Worm (Caenorhabditis elegans): ENCODE data around the gene scrm-8.
"Not testable (repeated sequence)": the region's sequence is repeated elsewhere in the genome, so short reads cannot be mapped to it uniquely, and the experiment has no call there.

DNA sequence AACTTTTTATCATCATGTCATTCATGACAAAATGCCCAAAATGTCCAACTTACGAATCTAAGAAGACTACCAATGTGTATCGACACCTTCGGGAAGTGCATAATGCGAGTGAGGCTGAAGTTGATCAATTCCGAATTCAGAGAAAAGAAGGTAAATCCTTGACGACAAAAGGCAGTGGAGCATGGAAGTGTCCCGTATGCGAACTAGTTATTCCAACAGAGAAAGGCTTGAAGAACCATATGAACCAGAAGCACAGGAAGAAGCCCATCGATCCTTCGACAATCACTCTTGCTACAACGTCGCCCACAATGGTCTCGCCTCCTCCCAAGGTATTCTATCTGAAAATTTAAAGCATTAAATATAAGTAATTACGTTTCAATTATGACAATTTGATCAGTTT is 21.6 kb downstream of the scrm-8 start, which contains the start of gene K08D10.11:
- TF ChIP-seq sox-2 (GFP tag; IDR thresholded peaks at IDR 0.05); lim-6 (tag; optimal IDR thresholded peaks at IDR 0.05); ceh-2 (tag; optimal IDR thresholded peaks at IDR 0.05); rnt-1 (tag; optimal IDR thresholded peaks at IDR 0.05); ceh-22 (tag; optimal IDR thresholded peaks at IDR 0.05); unc-86 (tag; optimal IDR thresholded peaks at IDR 0.05); lin-11 (tag; optimal IDR thresholded peaks at IDR 0.05); sox-4 (tag; optimal IDR thresholded peaks at IDR 0.05): not testable (repeated sequence)

All from whole organism, late embryonic.